Worm (Caenorhabditis elegans) whole organism, L1 larva: ENCODE data around the gene Y39A3A.4.

Experiments used
- C04F5.9 ChIP-seq: sonication (generic microtip); optimal IDR thresholded peaks from 2 replicates; lab custom pipeline; 2016; ENCODE audit warnings: missing genetic modification characterization, missing compliant biosample characterization
- C16A3.4 ChIP-seq: fragments of 150-350 bp; optimal IDR thresholded peaks from 2 replicates; lab custom pipeline; 2014; ENCODE audit warnings: missing biosample characterization, missing genetic modification characterization
- F16B12.6 ChIP-seq: fragments of 150-350 bp; optimal IDR thresholded peaks from 2 replicates; lab custom pipeline; 2014; ENCODE audit warnings: missing biosample characterization, missing genetic modification characterization
- aly-2 ChIP-seq: fragments of 150-350 bp; optimal IDR thresholded peaks from 2 replicates; lab custom pipeline; 2014; ENCODE audit warnings: missing biosample characterization, missing genetic modification characterization
- ama-1 ChIP-seq: fragments of 150-350 bp; optimal IDR thresholded peaks from 2 replicates; lab custom pipeline; 2014
- blmp-1 ChIP-seq: fragments of 150-350 bp; optimal IDR thresholded peaks from 2 replicates; lab custom pipeline; 2014; ENCODE audit warnings: missing biosample characterization, missing genetic modification characterization
- ceh-82 ChIP-seq, 3 experiments: fragments of 150-350 bp in 1 of 3; sonication (generic microtip) in 2 of 3; optimal IDR thresholded peaks; 2 replicates each; lab custom pipeline; 2014 to 2017; ENCODE audit warnings: missing biosample characterization in 3 of 3, missing genetic modification characterization in 3 of 3
- ceh-88 ChIP-seq: fragments of 200-800 bp; sonication (Bioruptor generic); IDR thresholded peaks from 2 replicates; pipeline ENCODE4 v1.3.6; 2022; ENCODE audit warnings: missing genetic modification characterization, missing compliant biosample characterization
- ceh-90 ChIP-seq: sonication (generic microtip); optimal IDR thresholded peaks from 2 replicates; lab custom pipeline; 2016; ENCODE audit warnings: missing genetic modification characterization, missing compliant biosample characterization
- dpl-1 ChIP-seq, 3 experiments: fragments of 150-350 bp in 2 of 3; sonication (generic microtip) in 1 of 3; optimal IDR thresholded peaks; 2 replicates each; lab custom pipeline; 2014 to 2017; ENCODE audit warnings: missing biosample characterization in 3 of 3, missing genetic modification characterization in 3 of 3, missing genetic modification reagents in 3 of 3
- dsc-1 ChIP-seq: sonication (generic microtip); optimal IDR thresholded peaks from 2 replicates; lab custom pipeline; 2016; ENCODE audit warnings: mild to moderate bottlenecking, missing genetic modification characterization, missing compliant biosample characterization
- efl-1 ChIP-seq, 4 experiments: fragments of 150-350 bp; optimal IDR thresholded peaks in 3 of 4; peaks in 1 of 4; 1 replicate in 1 of 4; 2 replicates in 3 of 4; lab custom pipeline; 2014; ENCODE audit warnings: missing biosample characterization in 2 of 4, missing genetic modification characterization in 2 of 4, missing genetic modification reagents in 2 of 4
- egl-27 ChIP-seq, 2 experiments: fragments of 150-350 bp in 1 of 2; sonication (generic microtip); optimal IDR thresholded peaks; 3 replicates each; lab custom pipeline; 2017 to 2018; ENCODE audit warnings: missing biosample characterization in 2 of 2, missing genetic modification characterization in 2 of 2, missing genetic modification reagents in 2 of 2
- elt-2 ChIP-seq: sonication (generic microtip); optimal IDR thresholded peaks from 2 replicates; lab custom pipeline; 2016; ENCODE audit warnings: missing genetic modification characterization, mild to moderate bottlenecking, inconsistent platforms, missing compliant biosample characterization, missing genetic modification reagents
- elt-3 ChIP-seq, 6 experiments: fragments of 150-350 bp in 1 of 6; sonication (generic microtip); optimal IDR thresholded peaks; 2 replicates each; lab custom pipeline; 2017 to 2018; ENCODE audit warnings: missing biosample characterization in 6 of 6, missing genetic modification characterization in 6 of 6, inconsistent platforms in 1 of 6
- fkh-8 ChIP-seq: sonication (generic microtip); optimal IDR thresholded peaks from 2 replicates; lab custom pipeline; 2016; ENCODE audit warnings: mild to moderate bottlenecking, missing genetic modification characterization, missing compliant biosample characterization
- hlh-17 ChIP-seq: fragments of 200-800 bp; sonication (Bioruptor generic); optimal IDR thresholded peaks from 2 replicates; lab custom pipeline; 2018; ENCODE audit warnings: missing genetic modification characterization, mild to moderate bottlenecking, missing compliant biosample characterization, moderate library complexity, borderline replicate concordance
- jun-1 ChIP-seq: fragments of 150-350 bp; optimal IDR thresholded peaks from 2 replicates; lab custom pipeline; 2014; ENCODE audit warnings: missing biosample characterization, missing genetic modification reagents, missing genetic modification characterization
- lin-14 ChIP-seq: fragments of 200-800 bp; sonication (Bioruptor generic); optimal IDR thresholded peaks from 2 replicates; lab custom pipeline; 2018; ENCODE audit warnings: mild to moderate bottlenecking, missing genetic modification characterization, moderate library complexity, missing compliant biosample characterization
- lin-15B ChIP-seq: fragments of 150-350 bp; sonication (generic microtip); optimal IDR thresholded peaks from 3 replicates; lab custom pipeline; 2014; ENCODE audit warnings: missing biosample characterization, missing genetic modification characterization
- lin-35 ChIP-seq, 2 experiments: fragments of 150-350 bp; optimal IDR thresholded peaks; 2 replicates each; lab custom pipeline; 2014; ENCODE audit warnings: missing biosample characterization in 2 of 2, missing genetic modification characterization in 2 of 2, missing genetic modification reagents in 2 of 2
- lin-39 ChIP-seq: fragments of 150-350 bp; optimal IDR thresholded peaks from 2 replicates; lab custom pipeline; 2014; ENCODE audit warnings: missing biosample characterization, missing genetic modification reagents, missing genetic modification characterization
- lsy-2 ChIP-seq, 2 experiments: fragments of 150-350 bp; optimal IDR thresholded peaks; 2 replicates each; lab custom pipeline; 2014; ENCODE audit warnings: missing biosample characterization in 2 of 2, missing genetic modification characterization in 2 of 2
- mab-9 ChIP-seq: fragments of 200-800 bp; sonication (Bioruptor generic); IDR thresholded peaks from 2 replicates; pipeline ENCODE4 v1.3.6; 2022; ENCODE audit warnings: missing genetic modification reagents, missing genetic modification characterization, missing compliant biosample characterization
- mdl-1 ChIP-seq, 2 experiments: fragments of 150-350 bp; optimal IDR thresholded peaks; 2 replicates each; lab custom pipeline; 2014 to 2017; ENCODE audit warnings: missing biosample characterization in 2 of 2, missing genetic modification characterization in 2 of 2, inconsistent platforms in 1 of 2
- mep-1 ChIP-seq: fragments of 150-350 bp; optimal IDR thresholded peaks from 2 replicates; lab custom pipeline; 2014; ENCODE audit warnings: missing biosample characterization, missing genetic modification characterization
- nhr-19 ChIP-seq: fragments of 200-800 bp; sonication (Bioruptor generic); conservative IDR thresholded peaks from 2 replicates; pipeline ENCODE4 v1.3.6; 2022; ENCODE audit warnings: missing genetic modification characterization, missing compliant biosample characterization
- nhr-20 ChIP-seq: sonication (generic microtip); optimal IDR thresholded peaks from 2 replicates; lab custom pipeline; 2016; ENCODE audit warnings: mild to moderate bottlenecking, missing genetic modification characterization, missing compliant biosample characterization
- nhr-237 ChIP-seq: fragments of 150-350 bp; optimal IDR thresholded peaks from 2 replicates; lab custom pipeline; 2014; ENCODE audit warnings: missing biosample characterization, missing genetic modification characterization
- nhr-28 ChIP-seq: fragments of 150-350 bp; optimal IDR thresholded peaks from 2 replicates; lab custom pipeline; 2014; ENCODE audit warnings: missing biosample characterization, missing genetic modification characterization
- nhr-47 ChIP-seq: sonication (generic microtip); optimal IDR thresholded peaks from 2 replicates; lab custom pipeline; 2016; ENCODE audit warnings: mild to moderate bottlenecking, missing genetic modification characterization, moderate library complexity, missing compliant biosample characterization
- nhr-71 ChIP-seq: sonication (generic microtip); optimal IDR thresholded peaks from 2 replicates; lab custom pipeline; 2016; ENCODE audit warnings: mild to moderate bottlenecking, missing genetic modification characterization, moderate library complexity, missing compliant biosample characterization
- nhr-76 ChIP-seq: sonication (generic microtip); optimal IDR thresholded peaks from 2 replicates; lab custom pipeline; 2017; ENCODE audit warnings: missing biosample characterization, missing genetic modification characterization
- nhr-84 ChIP-seq: sonication (generic microtip); optimal IDR thresholded peaks from 2 replicates; lab custom pipeline; 2017; ENCODE audit warnings: missing biosample characterization, missing genetic modification characterization
- nhr-85 ChIP-seq: sonication (generic microtip); peaks from one replicate; lab custom pipeline; 2016; ENCODE audit warnings: missing genetic modification characterization, inconsistent platforms, missing compliant biosample characterization
- pax-3 ChIP-seq: fragments of 200-800 bp; sonication (Bioruptor generic); optimal IDR thresholded peaks from 2 replicates; lab custom pipeline; 2018; ENCODE audit warnings: mild to moderate bottlenecking, missing genetic modification characterization, moderate library complexity, missing compliant biosample characterization
- pqm-1 ChIP-seq: sonication (generic microtip); optimal IDR thresholded peaks from 3 replicates; lab custom pipeline; 2017; ENCODE audit warnings: missing biosample characterization, missing genetic modification characterization
- skn-1 ChIP-seq: fragments of 150-350 bp; optimal IDR thresholded peaks from 2 replicates; lab custom pipeline; 2014; ENCODE audit warnings: missing biosample characterization, missing genetic modification characterization
- snu-23 ChIP-seq: sonication (generic microtip); optimal IDR thresholded peaks from 2 replicates; lab custom pipeline; 2016; ENCODE audit warnings: missing genetic modification characterization, missing compliant biosample characterization
- sox-4 ChIP-seq: sonication (generic microtip); optimal IDR thresholded peaks from 2 replicates; lab custom pipeline; 2016; ENCODE audit warnings: missing genetic modification characterization, missing compliant biosample characterization
- sup-37 ChIP-seq: fragments of 200-800 bp; sonication (Bioruptor generic); optimal IDR thresholded peaks from 2 replicates; lab custom pipeline; 2018; ENCODE audit warnings: mild to moderate bottlenecking, missing genetic modification characterization, missing compliant biosample characterization
- swsn-7 ChIP-seq: sonication (generic microtip); optimal IDR thresholded peaks from 2 replicates; lab custom pipeline; 2016; ENCODE audit warnings: missing genetic modification characterization, missing compliant biosample characterization
- tbx-2 ChIP-seq: sonication (generic microtip); optimal IDR thresholded peaks from 2 replicates; lab custom pipeline; 2016; ENCODE audit warnings: missing genetic modification characterization, missing compliant biosample characterization
- unc-130 ChIP-seq: fragments of 150-350 bp; optimal IDR thresholded peaks from 2 replicates; lab custom pipeline; 2017; ENCODE audit warnings: missing biosample characterization, missing genetic modification characterization, inconsistent platforms
- unc-30 ChIP-seq: sonication (generic microtip); optimal IDR thresholded peaks from 2 replicates; lab custom pipeline; 2017; ENCODE audit warnings: missing biosample characterization, missing genetic modification characterization
- unc-86 ChIP-seq: sonication (generic microtip); optimal IDR thresholded peaks from 2 replicates; lab custom pipeline; 2016; ENCODE audit warnings: missing genetic modification characterization, missing compliant biosample characterization
- zag-1 ChIP-seq: fragments of 150-350 bp; optimal IDR thresholded peaks from 2 replicates; lab custom pipeline; 2014; ENCODE audit warnings: missing biosample characterization, missing genetic modification characterization
- ztf-11 ChIP-seq, 2 experiments: sonication (generic microtip); optimal IDR thresholded peaks; 2 replicates each; lab custom pipeline; 2016 to 2017; ENCODE audit warnings: missing genetic modification characterization in 2 of 2, missing biosample characterization in 1 of 2, missing compliant biosample characterization in 1 of 2

Y39A3A.4 gene

DNA sequence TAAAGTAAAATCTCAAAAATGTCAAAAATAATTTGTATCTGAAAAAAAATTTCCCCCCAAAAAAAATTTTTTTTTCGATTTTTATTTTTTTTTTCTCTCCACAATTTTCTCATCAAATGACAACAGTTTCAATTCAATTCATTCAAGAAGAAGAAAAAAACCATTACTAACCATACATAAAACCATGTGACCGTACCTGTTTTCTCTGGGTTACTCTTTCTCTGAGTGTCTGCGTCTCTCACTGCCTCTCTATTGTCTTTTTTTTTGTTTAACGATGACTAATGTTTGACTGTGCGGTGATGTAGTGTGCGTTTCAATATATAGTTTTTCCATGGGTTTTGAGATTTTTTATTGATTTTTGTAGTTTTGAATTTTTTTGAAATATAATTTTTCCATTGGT is 14.3 kb upstream of the Y39A3A.4 start (continued):
- TF ChIP-seq C16A3.4 (tag; lab: Kevin White, UChicago) (peak; percentile 77), lin-39 (tag; lab: Kevin White, UChicago) (no peak), swsn-7 (tag; lab: Kevin White, UChicago) (peak; percentile 66), efl-1 (optimal IDR thresholded peaks at IDR 0.05; lab: Kevin White, UChicago) (peak; percentile 66 to 68), efl-1 (GFP tag; optimal IDR thresholded peaks at IDR 0.05 in 1 of 2; lab: Kevin White, UChicago) (peak; percentile 33 to 91), dpl-1 (GFP tag; optimal IDR thresholded peaks at IDR 0.05; lab: Kevin White, UChicago) (peak; percentile 30 to 63 (median 49)), egl-27 (tag; optimal IDR thresholded peaks at IDR 0.05; lab: Kevin White, UChicago) (no peak), mab-9 (GFP tag; lab: Robert Waterston, UW) (no peak), nhr-28 (tag; lab: Kevin White, UChicago) (no peak), ceh-90 (tag; lab: Kevin White, UChicago) (no peak), elt-2 (tag; lab: Kevin White, UChicago) (peak; percentile 61), lsy-2 (tag; optimal IDR thresholded peaks at IDR 0.05; lab: Kevin White, UChicago) (peak; percentile 72 to 77), sox-4 (tag; lab: Kevin White, UChicago) (no peak), nhr-47 (peak; percentile 60), zag-1 (tag; lab: Kevin White, UChicago) (no peak), pqm-1 (tag; lab: Kevin White, UChicago) (no peak), ceh-88 (GFP tag; lab: Robert Waterston, UW) (no peak), nhr-85 (peak; percentile 97), sup-37 (GFP tag; lab: Kevin White, UChicago) (no peak), ztf-11 (tag; optimal IDR thresholded peaks at IDR 0.05; lab: Kevin White, UChicago) (no peak), jun-1 (tag; lab: Kevin White, UChicago) (peak; percentile 65), F16B12.6 (tag; lab: Kevin White, UChicago) (no peak), pax-3 (no peak), nhr-20 (tag; lab: Kevin White, UChicago) (peak; percentile 85), aly-2 (tag; lab: Kevin White, UChicago) (no peak), skn-1 (tag; lab: Kevin White, UChicago) (peak; percentile 63), nhr-84 (tag; lab: Kevin White, UChicago) (no peak), unc-130 (tag; lab: Kevin White, UChicago) (no peak), lin-14 (peak; percentile 74), unc-86 (tag; lab: Kevin White, UChicago) (no peak), lin-15B (tag; lab: Kevin White, UChicago) (no peak), unc-30 (tag; lab: Kevin White, UChicago) (no peak), blmp-1 (tag; lab: Kevin White, UChicago) (peak; percentile 46), C04F5.9 (tag; lab: Kevin White, UChicago) (no peak), hlh-17 (GFP tag; lab: Kevin White, UChicago) (no peak)

ce11 chrIII:2089453-2089852 is 13.1 kb upstream of the Y39A3A.4 start:
- TF ChIP-seq ceh-82 (tag; optimal IDR thresholded peaks at IDR 0.05; lab: Kevin White, UChicago) (peak in 1 of 3 experiments; percentile 22), nhr-71 (peak; percentile 61), lsy-2 (tag; optimal IDR thresholded peaks at IDR 0.05; lab: Kevin White, UChicago) (peak; percentile 22 to 30), lin-14 (peak; percentile 55), mdl-1 (tag; optimal IDR thresholded peaks at IDR 0.05; lab: Kevin White, UChicago) (peak in 1 of 2 experiments; percentile 53), nhr-76 (tag; lab: Kevin White, UChicago) (no peak), elt-3 (tag; optimal IDR thresholded peaks at IDR 0.05; lab: Kevin White, UChicago) (no peak), efl-1 (optimal IDR thresholded peaks at IDR 0.05; lab: Kevin White, UChicago) (peak; percentile 46), efl-1 (GFP tag; optimal IDR thresholded peaks at IDR 0.05 in 1 of 2; lab: Kevin White, UChicago) (peak in 1 of 2 experiments; percentile 31), ama-1 (no peak), elt-2 (tag; lab: Kevin White, UChicago) (peak; percentile 1), C04F5.9 (tag; lab: Kevin White, UChicago) (no peak), dsc-1 (tag; lab: Kevin White, UChicago) (peak; percentile 40), tbx-2 (tag; lab: Kevin White, UChicago) (peak; percentile 3), skn-1 (tag; lab: Kevin White, UChicago) (peak; percentile 23), lin-35 (GFP tag; optimal IDR thresholded peaks at IDR 0.05; lab: Kevin White, UChicago) (peak in 1 of 2 experiments; percentile 13), snu-23 (GFP tag; lab: Kevin White, UChicago) (peak; percentile 19), nhr-237 (tag; lab: Kevin White, UChicago) (no peak), dpl-1 (GFP tag; optimal IDR thresholded peaks at IDR 0.05; lab: Kevin White, UChicago) (peak in 1 of 3 experiments; percentile 2), swsn-7 (tag; lab: Kevin White, UChicago) (peak; percentile 50), mep-1 (tag; lab: Kevin White, UChicago) (peak; percentile 9), fkh-8 (peak; percentile 38), nhr-19 (GFP tag; lab: Robert Waterston, UW) (0 out of 2 replicates have a peak, but pooled peaks have one; percentile 10)
